Worm (Caenorhabditis elegans) whole organism, midembryonic: ENCODE results near the gene pud-1.2.
"Not testable (repeated sequence)": the region's sequence is repeated elsewhere in the genome, so short reads cannot be mapped to it uniquely, and the experiment has no call there.

ENCODE experiments used
- T22C8.4 ChIP-seq: fragments of 200-800 bp; sonication (Bioruptor generic); IDR thresholded peaks from 2 replicates; pipeline ENCODE4 v1.3.6; 2022; ENCODE audit warnings: missing genetic modification characterization, missing compliant biosample characterization
- cog-1 ChIP-seq: sonication (generic microtip); optimal IDR thresholded peaks from 2 replicates; lab custom pipeline; 2016; ENCODE audit warnings: missing genetic modification characterization, missing compliant biosample characterization
- flt-1 ChIP-seq: fragments of 200-800 bp; sonication (Bioruptor generic); IDR thresholded peaks from 2 replicates; pipeline ENCODE4 v1.3.6; 2022; ENCODE audit warnings: missing genetic modification characterization, missing compliant biosample characterization
- klf-2 ChIP-seq: fragments of 200-800 bp; sonication (Bioruptor generic); conservative IDR thresholded peaks from 2 replicates; pipeline ENCODE4 v1.3.6; 2022; ENCODE audit warnings: missing genetic modification reagents, missing genetic modification characterization, missing compliant biosample characterization
- med-1 ChIP-seq: sonication (generic microtip); optimal IDR thresholded peaks from 2 replicates; lab custom pipeline; 2017; ENCODE audit warnings: missing genetic modification characterization, mild to moderate bottlenecking, missing compliant biosample characterization, antibody characterized with exemption, missing genetic modification reagents; ENCODE audit not compliant: insufficient read depth
- ref-1 ChIP-seq: fragments of 200-800 bp; sonication (Bioruptor generic); conservative IDR thresholded peaks from 2 replicates; pipeline ENCODE4 v1.3.6; 2022; ENCODE audit warnings: missing genetic modification reagents, missing genetic modification characterization, missing compliant biosample characterization
- tab-1 ChIP-seq: fragments of 200-800 bp; sonication (Bioruptor generic); IDR thresholded peaks from 2 replicates; pipeline ENCODE4 v1.3.6; 2022; ENCODE audit warnings: missing genetic modification characterization, missing compliant biosample characterization
- ztf-23 ChIP-seq: fragments of 200-800 bp; sonication (Bioruptor generic); IDR thresholded peaks from 2 replicates; pipeline ENCODE4 v1.3.6; 2022; ENCODE audit warnings: missing genetic modification reagents, missing genetic modification characterization, missing compliant biosample characterization
- ztf-29 ChIP-seq: fragments of 200-800 bp; sonication (Bioruptor generic); IDR thresholded peaks from 2 replicates; pipeline ENCODE4 v1.3.6; 2022; ENCODE audit warnings: missing genetic modification reagents, missing genetic modification characterization, missing compliant biosample characterization

pud-1.2 gene

DNA sequence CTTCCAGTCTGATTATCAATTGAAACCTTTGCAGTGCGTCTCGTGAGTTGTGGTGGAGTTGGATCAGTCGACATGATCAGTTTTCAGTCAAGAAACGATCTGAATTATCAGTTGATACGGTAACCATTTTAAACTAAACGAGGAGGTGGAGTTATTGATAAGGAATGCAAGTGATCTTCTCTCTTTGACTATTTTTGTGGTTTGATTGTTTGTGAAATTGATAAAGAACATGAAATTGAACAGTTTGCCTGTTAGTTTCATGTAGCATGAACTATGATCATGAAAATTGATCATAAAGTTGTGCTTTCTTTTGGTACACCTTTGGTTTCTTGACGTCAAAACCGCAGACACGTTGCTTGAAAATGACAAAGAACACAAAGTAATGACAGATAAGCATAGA, at the start of gene pud-1.2:
Gene pud-1.2 (minus strand): TSS at position 101 of the 400 bp plus-strand sequence.
- TF ChIP-seq ztf-23 (GFP tag; lab: Robert Waterston, UW); med-1; tab-1 (GFP tag; lab: Robert Waterston, UW): not testable (repeated sequence)

DNA sequence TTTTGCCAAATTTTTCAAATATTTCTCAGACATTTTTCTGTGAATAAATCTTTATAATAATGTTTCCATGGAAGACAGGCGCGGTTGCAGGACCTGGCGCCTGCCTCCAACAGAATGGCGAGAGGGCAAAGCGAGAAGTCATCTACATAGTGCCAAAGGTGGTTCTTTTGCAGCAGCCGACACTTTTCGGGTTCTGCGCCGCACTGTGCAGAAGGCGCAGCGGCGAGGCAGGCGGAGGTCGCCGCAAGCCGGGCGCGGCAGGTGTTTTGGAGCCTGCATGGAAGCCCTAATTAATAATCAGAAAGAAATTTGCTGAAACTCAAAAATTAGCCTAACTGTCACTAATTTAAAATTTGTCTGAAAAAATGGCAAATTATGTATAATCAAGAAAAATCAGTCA, 21.2 kb upstream of the pud-1.2 start:
- TF ChIP-seq klf-2 (GFP tag; lab: Robert Waterston, UW), result no peak
- TF ChIP-seq med-1, result no peak
- TF ChIP-seq T22C8.4 (GFP tag; lab: Robert Waterston, UW), result no peak
- TF ChIP-seq flt-1, result no peak
- TF ChIP-seq ref-1 (GFP tag; lab: Robert Waterston, UW), result no peak
- TF ChIP-seq ztf-29, result no peak
- TF ChIP-seq tab-1 (GFP tag; lab: Robert Waterston, UW), result no peak
- no peak for TF ChIP-seq cog-1
- TF ChIP-seq ztf-23 (GFP tag; lab: Robert Waterston, UW), result no peak

DNA sequence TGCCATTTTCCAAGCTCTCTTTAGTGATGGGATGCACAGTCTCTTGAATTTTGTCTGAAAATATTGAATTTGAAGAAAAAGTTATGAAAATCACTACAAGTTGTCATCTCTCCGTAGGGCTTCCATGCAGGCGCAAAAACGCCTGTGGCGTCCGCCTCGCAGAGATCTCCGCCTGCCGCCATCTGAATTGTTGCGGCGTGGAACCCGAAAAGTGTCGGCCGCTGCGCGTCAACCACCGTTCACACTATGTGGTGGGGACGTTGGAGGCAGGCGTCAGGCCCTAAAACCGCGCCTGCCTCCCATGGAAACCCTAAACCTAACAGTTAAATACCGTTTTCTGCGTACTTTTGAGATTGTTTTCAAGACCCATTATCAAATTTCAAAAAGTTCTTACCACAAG, 19.7 kb upstream of the pud-1.2 start:
- TF ChIP-seq med-1 (no peak), ref-1 (GFP tag; lab: Robert Waterston, UW) (no peak)

ce11 chrV:2341285-2341684, 18.9 kb upstream of the pud-1.2 start, which contains the start of gene irld-30:
Gene irld-30 (minus strand): TSS chrV:2341385.
- TF ChIP-seq cog-1 (no peak), ref-1 (GFP tag; lab: Robert Waterston, UW) (no peak), med-1 (no peak), ztf-23 (GFP tag; lab: Robert Waterston, UW) (no peak), T22C8.4 (GFP tag; lab: Robert Waterston, UW) (no peak), tab-1 (GFP tag; lab: Robert Waterston, UW) (no peak), klf-2 (GFP tag; lab: Robert Waterston, UW) (no peak), ztf-29 (no peak), flt-1 (no peak)

- TF ChIP-seq tab-1 (GFP tag; lab: Robert Waterston, UW) (no peak), T22C8.4 (GFP tag; lab: Robert Waterston, UW) (no peak), klf-2 (GFP tag; lab: Robert Waterston, UW) (no peak), med-1 (no peak), flt-1 (no peak), cog-1 (no peak), ztf-23 (GFP tag; lab: Robert Waterston, UW) (no peak), ref-1 (GFP tag; lab: Robert Waterston, UW) (no peak), ztf-29 (no peak)
Observed at ce11 chrV:2338538-2338937, 16.2 kb upstream of the pud-1.2 start, which contains the start of gene irld-29. Gene irld-29 (minus strand): TSS chrV:2338638.

ce11 chrV:2336151-2336550, 13.8 kb upstream of the pud-1.2 start, which contains the start of gene irld-28:
Gene irld-28 (minus strand): TSS chrV:2336251.
- TF ChIP-seq cog-1 (no peak), ztf-23 (GFP tag; lab: Robert Waterston, UW) (no peak)

ce11 chrV:2331616-2332015, 9.2 kb upstream of the pud-1.2 start, which contains the start of gene irld-32:
Gene irld-32 (plus strand): TSS chrV:2331916.
- TF ChIP-seq ztf-23 (GFP tag; lab: Robert Waterston, UW); tab-1 (GFP tag; lab: Robert Waterston, UW); ztf-29: not testable (repeated sequence)

- not testable (repeated sequence) for TF ChIP-seq klf-2 (GFP tag; lab: Robert Waterston, UW); flt-1; ztf-29
Observed at ce11 chrV:2330129-2330528, 7.8 kb upstream of the pud-1.2 start, which contains the start of gene pud-1.1. Gene pud-1.1 (plus strand): TSS chrV:2330429.

DNA sequence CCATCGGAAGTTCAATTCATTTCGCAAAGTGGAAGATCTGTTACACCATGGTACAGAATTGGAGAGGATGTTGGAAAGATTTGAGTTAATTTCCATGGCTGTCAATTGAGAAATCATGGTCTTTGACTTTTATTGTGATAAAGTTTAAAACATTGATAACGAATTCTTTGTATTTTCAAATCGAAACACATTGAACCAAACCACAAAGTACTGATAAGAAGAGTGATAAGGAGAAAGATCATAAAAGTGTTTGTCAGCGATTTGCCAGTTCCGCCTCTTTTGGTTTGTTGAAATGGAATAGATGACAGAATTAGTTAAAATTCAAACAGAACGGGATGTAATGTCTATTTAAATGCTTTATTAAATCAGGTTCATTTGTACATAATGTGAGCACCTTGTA, 4.8 kb upstream of the pud-1.2 start:
- no peak for TF ChIP-seq cog-1
- no peak for TF ChIP-seq ztf-23 (GFP tag; lab: Robert Waterston, UW)
- TF ChIP-seq flt-1, result no peak
- no peak for TF ChIP-seq ref-1 (GFP tag; lab: Robert Waterston, UW)
- no peak for TF ChIP-seq klf-2 (GFP tag; lab: Robert Waterston, UW)
- no peak for TF ChIP-seq tab-1 (GFP tag; lab: Robert Waterston, UW)
- no peak for TF ChIP-seq T22C8.4 (GFP tag; lab: Robert Waterston, UW)

- no peak for TF ChIP-seq tab-1 (GFP tag; lab: Robert Waterston, UW)
- TF ChIP-seq ref-1 (GFP tag; lab: Robert Waterston, UW), result no peak
- TF ChIP-seq T22C8.4 (GFP tag; lab: Robert Waterston, UW), result no peak
- no peak for TF ChIP-seq flt-1
- no peak for TF ChIP-seq cog-1
- no peak for TF ChIP-seq ztf-29
- no peak for TF ChIP-seq med-1
- no peak for TF ChIP-seq klf-2 (GFP tag; lab: Robert Waterston, UW)
- TF ChIP-seq ztf-23 (GFP tag; lab: Robert Waterston, UW), result no peak
Observed at ce11 chrV:2326378-2326777, 4.0 kb upstream of the pud-1.2 start, which contains the start of gene pud-4. Gene pud-4 (plus strand): TSS chrV:2326678.

DNA sequence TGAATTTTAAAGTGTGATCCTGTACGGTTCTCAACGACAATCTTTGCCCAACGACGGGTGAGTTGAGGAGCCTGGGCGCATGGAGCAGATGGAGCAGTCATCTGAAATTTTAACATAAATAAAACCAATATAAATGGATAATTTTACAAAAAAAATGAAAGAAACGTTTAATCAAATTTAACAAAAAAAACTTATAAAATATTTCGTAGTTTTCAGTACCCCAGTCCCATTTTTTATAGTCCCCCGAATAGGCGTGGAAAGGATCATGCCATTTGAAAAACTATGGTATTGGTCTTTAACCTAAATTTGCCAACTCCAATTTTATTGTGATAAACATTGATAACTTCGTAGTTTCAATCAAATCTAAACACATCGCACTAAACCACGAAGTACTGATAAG, 2.7 kb upstream of the pud-1.2 start, which contains the start of gene pud-3:
Gene pud-3 (minus strand): TSS at position 101 of the 400 bp plus-strand sequence.
- TF ChIP-seq flt-1 (no peak), cog-1 (no peak), T22C8.4 (GFP tag; lab: Robert Waterston, UW) (no peak), ztf-23 (GFP tag; lab: Robert Waterston, UW) (no peak), ref-1 (GFP tag; lab: Robert Waterston, UW) (no peak), med-1 (no peak), ztf-29 (no peak), tab-1 (GFP tag; lab: Robert Waterston, UW) (no peak), klf-2 (GFP tag; lab: Robert Waterston, UW) (no peak)
